Worm (Caenorhabditis elegans): ENCODE results near the gene C29F9.12.
A peak's percentile ranks its signal among the peaks of the same experiment; 100 is the strongest.

Gene C29F9.12

DNA sequence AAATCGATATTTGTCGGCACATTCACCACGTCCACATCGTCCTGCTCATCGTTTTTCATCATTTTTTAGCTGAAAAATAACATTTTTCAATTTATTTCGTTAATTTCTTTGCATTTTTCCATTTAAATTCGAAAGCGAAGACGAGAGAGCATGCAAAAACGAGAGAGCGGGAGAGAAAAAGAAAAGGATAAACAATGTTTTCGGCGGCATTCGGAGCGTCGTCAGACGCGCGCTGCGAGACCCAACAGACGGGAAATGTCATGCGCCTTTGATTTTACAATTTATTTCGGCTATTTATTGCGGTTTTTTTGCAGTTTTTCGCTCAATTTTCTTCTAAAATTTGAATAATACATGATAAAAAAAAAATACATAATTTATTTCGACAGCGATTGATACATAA lies 35.5 kb downstream of the C29F9.12 start, which contains the start of gene attf-3 (continued):
- TF ChIP-seq fkh-10 (GFP tag; optimal IDR thresholded peaks at IDR 0.05) (peak; percentile 32), nhr-12 (tag; optimal IDR thresholded peaks at IDR 0.05) (no peak), nhr-19 (GFP tag; conservative IDR thresholded peaks at IDR 0.05) (peak; percentile 47), nhr-237 (tag; optimal IDR thresholded peaks at IDR 0.05) (no peak), rnt-1 (tag; optimal IDR thresholded peaks at IDR 0.05) (peak; percentile 49), Y116A8C.19 (tag; optimal IDR thresholded peaks at IDR 0.05; ENCODE audit: borderline replicate concordance) (no peak), isw-1 (GFP tag; IDR thresholded peaks at IDR 0.05) (peak; percentile 58), sup-37 (GFP tag; optimal IDR thresholded peaks at IDR 0.05) (no peak), alr-1 (tag; optimal IDR thresholded peaks at IDR 0.05; ENCODE audit: borderline replicate concordance) (no peak), mdl-1 (tag; optimal IDR thresholded peaks at IDR 0.05) (peak in 1 of 2 experiments; percentile 57), jun-1 (tag; optimal IDR thresholded peaks at IDR 0.05) (peak; percentile 4), ceh-82 (tag; optimal IDR thresholded peaks at IDR 0.05) (peak; percentile 43 to 81 (median 60)), lsy-2 (tag; optimal IDR thresholded peaks at IDR 0.05) (peak; percentile 73 to 91), skn-1 (tag; optimal IDR thresholded peaks at IDR 0.05) (peak; percentile 63)

DNA sequence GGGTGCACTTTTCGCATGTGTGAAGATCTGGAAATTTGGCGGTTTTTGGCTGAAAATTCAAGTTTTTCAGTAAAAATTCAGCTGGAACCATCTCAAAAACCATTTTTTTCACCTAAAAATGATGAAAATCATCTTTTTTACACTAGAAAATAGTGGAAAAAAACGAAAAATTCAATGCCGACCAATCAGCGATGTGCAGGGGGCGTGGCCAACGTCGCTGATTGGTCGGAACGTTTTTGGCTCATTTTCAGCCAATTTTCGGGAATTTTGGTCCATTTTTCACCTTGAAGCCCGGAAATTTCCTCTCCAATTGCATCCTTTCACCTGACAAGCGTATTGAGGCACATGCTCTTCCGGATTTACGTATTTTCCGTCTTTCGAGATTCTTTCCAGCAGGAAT lies 37.5 kb downstream of the C29F9.12 start:
- TF ChIP-seq efl-1 (optimal IDR thresholded peaks at IDR 0.05): no peak
- TF ChIP-seq efl-1 (GFP tag; optimal IDR thresholded peaks at IDR 0.05 in 1 of 2): peak in 1 of 2 experiments; percentile 25
- TF ChIP-seq nhr-85 (tag): peak; percentile 56
- TF ChIP-seq ceh-63 (GFP tag; optimal IDR thresholded peaks at IDR 0.05): no peak

DNA sequence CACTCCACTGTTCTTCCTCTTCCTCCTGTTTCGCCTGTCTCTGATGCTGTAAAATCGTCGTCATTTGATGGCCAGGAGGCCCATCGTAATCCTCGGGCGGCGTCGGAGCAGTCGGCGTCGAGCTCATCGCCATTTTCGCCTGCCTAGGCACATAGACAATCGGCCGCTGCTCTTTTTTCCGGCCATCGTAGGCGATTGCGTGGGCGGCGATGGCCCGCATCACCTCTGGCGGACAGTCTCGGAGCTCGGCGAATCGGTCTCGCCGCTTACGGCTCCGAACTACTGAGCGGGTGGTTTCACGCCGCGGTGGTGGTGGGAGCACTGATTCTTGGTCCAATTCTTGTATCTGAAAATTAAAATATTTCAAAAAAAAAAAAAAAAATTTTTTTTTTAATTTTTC lies 49.8 kb downstream of the C29F9.12 start:
- no peak for TF ChIP-seq zag-1 (tag; optimal IDR thresholded peaks at IDR 0.05)
- TF ChIP-seq nhr-90 (tag; optimal IDR thresholded peaks at IDR 0.05; ENCODE audit: poor library complexity): no peak
- no peak for TF ChIP-seq unc-130 (tag; optimal IDR thresholded peaks at IDR 0.05)
- no peak for TF ChIP-seq nhr-77 (tag; optimal IDR thresholded peaks at IDR 0.05)
- TF ChIP-seq blmp-1 (tag; optimal IDR thresholded peaks at IDR 0.05): no peak
- no peak for TF ChIP-seq nhr-71 (tag; optimal IDR thresholded peaks at IDR 0.05)
- TF ChIP-seq nhr-47 (tag; optimal IDR thresholded peaks at IDR 0.05): no peak
- no peak for TF ChIP-seq fos-1 (tag; optimal IDR thresholded peaks at IDR 0.05)
- TF ChIP-seq ceh-63 (GFP tag; optimal IDR thresholded peaks at IDR 0.05): no peak
- no peak for TF ChIP-seq irx-1 (tag; optimal IDR thresholded peaks at IDR 0.05)
- TF ChIP-seq mef-2 (tag; optimal IDR thresholded peaks at IDR 0.05): no peak
- TF ChIP-seq alr-1 (tag; optimal IDR thresholded peaks at IDR 0.05; ENCODE audit: borderline replicate concordance): no peak
- TF ChIP-seq dpl-1 (GFP tag; optimal IDR thresholded peaks at IDR 0.05): no peak
- TF ChIP-seq ceh-88 (GFP tag; IDR thresholded peaks at IDR 0.05): no peak
- no peak for TF ChIP-seq efl-1 (optimal IDR thresholded peaks at IDR 0.05)
- no peak for TF ChIP-seq efl-1 (GFP tag; optimal IDR thresholded peaks at IDR 0.05 in 1 of 2)
- TF ChIP-seq unc-30 (tag; optimal IDR thresholded peaks at IDR 0.05): no peak

All from whole organism, L1 larva.